Worm (Caenorhabditis elegans): Measurements from ENCODE around the gene nas-8.

The nas-8 gene

DNA sequence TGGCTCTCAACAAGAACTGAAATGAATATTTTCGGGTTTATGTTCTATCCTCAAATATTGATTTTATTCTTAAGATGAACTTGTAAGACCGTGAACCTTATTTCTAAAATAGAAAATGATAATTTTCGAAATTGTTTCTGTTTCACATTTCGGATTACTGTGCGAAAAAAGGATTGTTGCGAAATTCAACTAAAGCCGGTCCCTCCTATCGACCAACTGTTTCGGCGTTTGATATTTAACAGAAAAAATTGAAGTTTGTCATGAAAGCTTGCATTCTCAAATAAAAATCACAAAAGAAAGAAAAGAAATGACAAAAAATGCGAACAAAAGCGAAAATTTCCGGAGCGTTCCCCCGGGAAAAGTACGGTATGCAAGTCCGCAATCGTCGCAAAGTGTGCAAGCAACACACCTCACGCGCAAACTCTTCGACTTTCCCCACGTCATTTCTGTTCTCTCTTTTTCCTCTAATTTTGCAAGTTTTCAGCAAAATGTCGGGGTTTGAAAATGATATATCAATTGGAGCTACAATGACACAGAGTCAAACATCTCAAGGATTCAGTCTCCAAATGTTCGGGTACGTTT lies 34.4 kb downstream of the nas-8 start, which contains the start of gene C34D4.4:
Gene C34D4.4, plus strand, starts transcription at position 342 of the 582 bp plus-strand sequence.
- TF ChIP-seq unc-39 (tag; optimal IDR thresholded peaks at IDR 0.05) = no peak
- peak; percentile 75 for TF ChIP-seq nfya-1 (tag; optimal IDR thresholded peaks at IDR 0.05; ENCODE audit: insufficient read depth)
- no peak for TF ChIP-seq aly-2 (tag; optimal IDR thresholded peaks at IDR 0.05)
- no peak for TF ChIP-seq daf-12 (tag; optimal IDR thresholded peaks at IDR 0.05)
- peak; percentile 28 for TF ChIP-seq snpc-4 (tag; optimal IDR thresholded peaks at IDR 0.05)
- TF ChIP-seq lin-39 (tag; optimal IDR thresholded peaks at IDR 0.05) = peak; percentile 14
- peak; percentile 16 for TF ChIP-seq ama-1 (optimal IDR thresholded peaks at IDR 0.05)
- TF ChIP-seq nhr-25 (tag; optimal IDR thresholded peaks at IDR 0.05) = peak; percentile 16
- TF ChIP-seq nhr-28 (tag; optimal IDR thresholded peaks at IDR 0.05) = no peak
- TF ChIP-seq nhr-43 (tag; optimal IDR thresholded peaks at IDR 0.05; ENCODE audit: poor library complexity, severe bottlenecking) = no peak
- TF ChIP-seq mml-1 (tag; optimal IDR thresholded peaks at IDR 0.05) = no peak
- no peak for TF ChIP-seq tbx-2 (tag; optimal IDR thresholded peaks at IDR 0.05)
- TF ChIP-seq fkh-2 (tag; optimal IDR thresholded peaks at IDR 0.05) = no peak
- TF ChIP-seq hmg-11 (tag; optimal IDR thresholded peaks at IDR 0.05) = peak; percentile 23
- peak; percentile 48 for TF ChIP-seq lin-15B (tag; optimal IDR thresholded peaks at IDR 0.05)
- no peak for TF ChIP-seq nhr-67 (tag; optimal IDR thresholded peaks at IDR 0.05)
- TF ChIP-seq nhr-12 (tag; optimal IDR thresholded peaks at IDR 0.05) = no peak

DNA sequence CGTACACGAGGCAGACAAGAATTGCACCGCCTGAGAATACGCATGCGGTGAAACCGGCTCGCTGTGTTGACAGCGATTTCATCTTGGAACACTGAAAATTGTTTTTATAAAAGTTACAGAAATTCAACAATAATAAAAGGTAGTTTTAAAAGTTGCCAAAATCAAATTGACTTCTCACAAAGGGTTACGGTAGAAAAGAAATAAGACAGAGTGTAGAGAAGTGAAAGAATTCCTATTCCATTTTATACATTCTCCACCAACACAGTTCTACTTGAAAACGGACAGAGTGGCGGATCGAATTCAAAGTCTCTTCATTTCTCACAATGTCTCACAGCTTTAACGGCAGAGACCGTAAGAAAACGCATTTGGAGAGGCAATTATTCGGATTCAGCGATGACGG lies 37.7 kb downstream of the nas-8 start, which contains the start of gene col-113:
Gene col-113, minus strand, starts transcription at position 101 of the 400 bp plus-strand sequence.
- TF ChIP-seq nhr-25 (tag; optimal IDR thresholded peaks at IDR 0.05) (no peak), elt-3 (tag; optimal IDR thresholded peaks at IDR 0.05) (no peak), eor-1 (tag; optimal IDR thresholded peaks at IDR 0.05) (no peak), ceh-82 (tag; optimal IDR thresholded peaks at IDR 0.05) (no peak), pha-4 (tag; optimal IDR thresholded peaks at IDR 0.05) (no peak), nhr-28 (tag; optimal IDR thresholded peaks at IDR 0.05) (no peak), nhr-67 (tag; optimal IDR thresholded peaks at IDR 0.05) (no peak), egl-5 (tag; optimal IDR thresholded peaks at IDR 0.05) (no peak), egl-27 (tag; optimal IDR thresholded peaks at IDR 0.05) (no peak), lsy-12 (tag; optimal IDR thresholded peaks at IDR 0.05) (no peak), lin-39 (tag; optimal IDR thresholded peaks at IDR 0.05) (no peak), unc-39 (tag; optimal IDR thresholded peaks at IDR 0.05) (no peak)

DNA sequence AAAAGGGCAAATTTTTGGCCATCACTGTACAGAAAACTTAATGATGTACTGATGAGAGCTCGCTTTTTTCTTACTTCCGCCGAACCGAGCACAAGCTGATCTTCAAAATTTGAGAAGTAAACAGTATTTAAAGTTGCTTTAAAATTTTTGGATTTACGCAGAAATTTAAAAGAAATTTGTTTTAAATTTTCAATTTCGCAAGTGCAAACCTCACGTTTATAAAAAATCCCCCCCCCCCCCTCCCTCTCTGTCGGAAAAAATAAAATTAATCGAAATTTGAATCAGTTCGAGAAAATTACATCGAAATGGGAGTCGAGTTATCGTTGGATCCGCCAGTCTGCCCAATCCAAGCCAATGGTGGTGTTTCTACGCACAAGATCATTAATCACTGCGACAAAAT lies 38.7 kb downstream of the nas-8 start, which contains the start of gene C34D4.3:
Gene C34D4.3, plus strand, starts transcription at position 301 of the 400 bp plus-strand sequence.
- no peak for TF ChIP-seq snpc-4 (tag; optimal IDR thresholded peaks at IDR 0.05)
- no peak for TF ChIP-seq zag-1 (tag; optimal IDR thresholded peaks at IDR 0.05)
- no peak for TF ChIP-seq sea-2 (GFP tag; optimal IDR thresholded peaks at IDR 0.05)
- no peak for TF ChIP-seq lin-39 (tag; optimal IDR thresholded peaks at IDR 0.05)
- TF ChIP-seq ztf-4 (tag; optimal IDR thresholded peaks at IDR 0.05) = no peak
- no peak for TF ChIP-seq egl-27 (tag; optimal IDR thresholded peaks at IDR 0.05)
- no peak for TF ChIP-seq R02D3.7 (tag; optimal IDR thresholded peaks at IDR 0.05)
- no peak for TF ChIP-seq elt-3 (tag; optimal IDR thresholded peaks at IDR 0.05)
- no peak for TF ChIP-seq aly-2 (tag; optimal IDR thresholded peaks at IDR 0.05)

DNA sequence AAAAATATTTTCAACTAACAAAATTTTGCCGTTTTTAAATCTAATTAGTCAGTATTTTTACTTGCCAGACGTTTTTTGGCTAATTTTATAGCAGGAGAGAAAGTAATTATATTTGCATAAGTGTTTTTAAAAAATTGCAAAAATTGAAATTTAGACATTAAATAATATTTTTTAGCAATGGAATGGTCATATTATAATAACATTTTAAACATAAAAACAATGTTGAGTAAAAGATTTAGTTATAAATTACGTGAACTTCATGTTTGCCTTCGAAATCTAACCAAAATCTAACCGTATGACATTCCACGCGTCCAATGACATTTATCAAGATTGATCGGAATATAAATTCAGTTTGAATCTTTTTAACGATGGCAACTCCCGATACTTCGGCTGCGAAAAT lies 39.7 kb downstream of the nas-8 start, which contains the start of gene C34D4.2:
Gene C34D4.2, plus strand, starts transcription at position 301 of the 400 bp plus-strand sequence.
- TF ChIP-seq nhr-25 (tag; optimal IDR thresholded peaks at IDR 0.05) (no peak), fos-1 (tag; optimal IDR thresholded peaks at IDR 0.05) (no peak), tbx-2 (tag; optimal IDR thresholded peaks at IDR 0.05) (no peak), sea-2 (GFP tag; optimal IDR thresholded peaks at IDR 0.05) (no peak), mdl-1 (tag; optimal IDR thresholded peaks at IDR 0.05) (no peak), lin-39 (tag; optimal IDR thresholded peaks at IDR 0.05) (no peak), hmg-11 (tag; optimal IDR thresholded peaks at IDR 0.05) (no peak), nhr-43 (tag; optimal IDR thresholded peaks at IDR 0.05; ENCODE audit: poor library complexity, severe bottlenecking) (no peak), pha-4 (tag; optimal IDR thresholded peaks at IDR 0.05) (no peak), nfya-1 (tag; optimal IDR thresholded peaks at IDR 0.05; ENCODE audit: insufficient read depth) (no peak), ceh-9 (tag; optimal IDR thresholded peaks at IDR 0.05) (no peak), eor-1 (tag; optimal IDR thresholded peaks at IDR 0.05) (no peak), nhr-12 (tag; optimal IDR thresholded peaks at IDR 0.05) (no peak), skn-1 (tag; optimal IDR thresholded peaks at IDR 0.05) (no peak), lsy-12 (tag; optimal IDR thresholded peaks at IDR 0.05) (no peak), nhr-28 (tag; optimal IDR thresholded peaks at IDR 0.05) (no peak), ceh-28 (tag; optimal IDR thresholded peaks at IDR 0.05) (no peak)
